Worm (Caenorhabditis elegans) whole organism, mixed stage, embryonic: ENCODE measurements around the gene B0035.18.

Experiments used
- M03D4.4 ChIP-seq: sonication (generic microtip); optimal IDR thresholded peaks from 2 replicates; lab custom pipeline; 2017; ENCODE audit warnings: mild to moderate bottlenecking, missing genetic modification characterization, missing compliant biosample characterization
- bed-3 ChIP-seq: fragments of 200-800 bp; sonication (Bioruptor generic); optimal IDR thresholded peaks from 3 replicates; lab custom pipeline; 2018; ENCODE audit warnings: mild to moderate bottlenecking, missing genetic modification characterization, moderate library complexity, missing compliant biosample characterization
- blmp-1 ChIP-seq: fragments of 150-350 bp; optimal IDR thresholded peaks from 2 replicates; lab custom pipeline; 2014; ENCODE audit warnings: missing biosample characterization, missing genetic modification characterization
- ceh-43 ChIP-seq: fragments of 200-800 bp; sonication (Bioruptor generic); optimal IDR thresholded peaks from 2 replicates; lab custom pipeline; 2018; ENCODE audit warnings: mild to moderate bottlenecking, missing genetic modification characterization, moderate library complexity, missing compliant biosample characterization
- ceh-83 ChIP-seq: fragments of 200-800 bp; sonication (Bioruptor generic); optimal IDR thresholded peaks from 2 replicates; lab custom pipeline; 2018; ENCODE audit warnings: mild to moderate bottlenecking, missing genetic modification characterization, missing compliant biosample characterization
- ces-1 ChIP-seq: fragments of 150-350 bp; optimal IDR thresholded peaks from 2 replicates; lab custom pipeline; 2014; ENCODE audit warnings: missing biosample characterization, missing genetic modification reagents, missing genetic modification characterization
- cnd-1 ChIP-seq: fragments of 200-800 bp; sonication (Bioruptor generic); optimal IDR thresholded peaks from 2 replicates; lab custom pipeline; 2018; ENCODE audit warnings: mild to moderate bottlenecking, missing genetic modification characterization, missing compliant biosample characterization
- drap-1 ChIP-seq: fragments of 200-800 bp; sonication (Bioruptor generic); optimal IDR thresholded peaks from 3 replicates; lab custom pipeline; 2018; ENCODE audit warnings: mild to moderate bottlenecking, missing genetic modification characterization, missing compliant biosample characterization
- elt-1 ChIP-seq: sonication (generic microtip); optimal IDR thresholded peaks from 2 replicates; lab custom pipeline; 2017; ENCODE audit warnings: missing genetic modification characterization, mild to moderate bottlenecking, missing compliant biosample characterization, antibody characterized with exemption, moderate library complexity, borderline replicate concordance; ENCODE audit not compliant: insufficient read depth
- elt-3 ChIP-seq: fragments of 150-350 bp; optimal IDR thresholded peaks from 2 replicates; lab custom pipeline; 2014; ENCODE audit warnings: missing biosample characterization, missing genetic modification characterization
- flh-1 ChIP-seq: fragments of 200-800 bp; sonication (Bioruptor generic); optimal IDR thresholded peaks from 2 replicates; lab custom pipeline; 2018; ENCODE audit warnings: mild to moderate bottlenecking, missing genetic modification characterization, moderate library complexity, missing compliant biosample characterization
- ham-2 ChIP-seq: fragments of 200-800 bp; sonication (Bioruptor generic); optimal IDR thresholded peaks from 2 replicates; lab custom pipeline; 2018; ENCODE audit warnings: mild to moderate bottlenecking, missing genetic modification characterization, missing compliant biosample characterization
- hlh-1 ChIP-seq: fragments of 150-350 bp; optimal IDR thresholded peaks from 2 replicates; lab custom pipeline; 2014; ENCODE audit warnings: missing biosample characterization, missing genetic modification reagents, missing genetic modification characterization
- lin-13 ChIP-seq: fragments of 150-350 bp; optimal IDR thresholded peaks from 2 replicates; lab custom pipeline; 2014; ENCODE audit warnings: missing biosample characterization, missing genetic modification characterization
- lin-32 ChIP-seq: fragments of 200-800 bp; sonication (Bioruptor generic); optimal IDR thresholded peaks from 2 replicates; lab custom pipeline; 2018; ENCODE audit warnings: mild to moderate bottlenecking, missing genetic modification characterization, missing compliant biosample characterization
- lsy-2 ChIP-seq: fragments of 150-350 bp; optimal IDR thresholded peaks from 2 replicates; lab custom pipeline; 2014; ENCODE audit warnings: missing biosample characterization, missing genetic modification characterization
- mab-5 ChIP-seq: fragments of 150-350 bp; optimal IDR thresholded peaks from 2 replicates; lab custom pipeline; 2014; ENCODE audit warnings: missing biosample characterization, missing genetic modification characterization
- mep-1 ChIP-seq: fragments of 150-350 bp; optimal IDR thresholded peaks from 2 replicates; lab custom pipeline; 2017; ENCODE audit warnings: missing biosample characterization, missing genetic modification reagents, missing genetic modification characterization, inconsistent platforms
- mls-2 ChIP-seq: sonication (generic microtip); optimal IDR thresholded peaks from 2 replicates; lab custom pipeline; 2016; ENCODE audit warnings: mild to moderate bottlenecking, missing genetic modification characterization, moderate library complexity, missing compliant biosample characterization
- nhr-12 ChIP-seq: fragments of 150-350 bp; optimal IDR thresholded peaks from 2 replicates; lab custom pipeline; 2014; ENCODE audit warnings: missing biosample characterization, missing genetic modification characterization
- nhr-2 ChIP-seq: fragments of 150-350 bp; optimal IDR thresholded peaks from 2 replicates; lab custom pipeline; 2014; ENCODE audit warnings: missing biosample characterization, missing genetic modification characterization
- nhr-237 ChIP-seq: fragments of 150-350 bp; optimal IDR thresholded peaks from 2 replicates; lab custom pipeline; 2014; ENCODE audit warnings: missing biosample characterization, missing genetic modification characterization
- nhr-28 ChIP-seq: fragments of 150-350 bp; optimal IDR thresholded peaks from 2 replicates; lab custom pipeline; 2014; ENCODE audit warnings: missing biosample characterization, missing genetic modification characterization
- nhr-76 ChIP-seq: sonication (generic microtip); optimal IDR thresholded peaks from 2 replicates; lab custom pipeline; 2017; ENCODE audit warnings: missing biosample characterization, missing genetic modification characterization
- pha-4 ChIP-seq: fragments of 150-350 bp; optimal IDR thresholded peaks from 2 replicates; lab custom pipeline; 2018; ENCODE audit warnings: missing biosample characterization, missing genetic modification reagents, missing genetic modification characterization
- sem-2 ChIP-seq: fragments of 200-800 bp; sonication (Bioruptor generic); optimal IDR thresholded peaks from 2 replicates; lab custom pipeline; 2018; ENCODE audit warnings: mild to moderate bottlenecking, missing genetic modification characterization, missing compliant biosample characterization
- snpc-4 ChIP-seq: fragments of 150-350 bp; optimal IDR thresholded peaks from 2 replicates; lab custom pipeline; 2014; ENCODE audit warnings: missing biosample characterization, missing genetic modification characterization
- sptf-1 ChIP-seq: sonication (generic microtip); optimal IDR thresholded peaks from 2 replicates; lab custom pipeline; 2017; ENCODE audit warnings: mild to moderate bottlenecking, missing genetic modification characterization, moderate library complexity, missing compliant biosample characterization
- tbx-8 ChIP-seq: fragments of 200-800 bp; sonication (Bioruptor generic); optimal IDR thresholded peaks from 2 replicates; lab custom pipeline; 2018; ENCODE audit warnings: mild to moderate bottlenecking, missing genetic modification characterization, moderate library complexity, missing compliant biosample characterization
- unc-120 ChIP-seq: sonication (generic microtip); optimal IDR thresholded peaks from 2 replicates; lab custom pipeline; 2017; ENCODE audit warnings: missing genetic modification characterization, missing compliant biosample characterization; ENCODE audit not compliant: poor library complexity, severe bottlenecking
- unc-39 ChIP-seq: fragments of 150-350 bp; optimal IDR thresholded peaks from 2 replicates; lab custom pipeline; 2014; ENCODE audit warnings: missing biosample characterization, missing genetic modification characterization
- unc-62 ChIP-seq: fragments of 150-350 bp; optimal IDR thresholded peaks from 2 replicates; lab custom pipeline; 2014; ENCODE audit warnings: missing biosample characterization, missing genetic modification reagents, missing genetic modification characterization
- zip-8 ChIP-seq: fragments of 150-350 bp; optimal IDR thresholded peaks from 2 replicates; lab custom pipeline; 2014; ENCODE audit warnings: missing biosample characterization, missing genetic modification characterization
- ztf-11 ChIP-seq: fragments of 150-350 bp; optimal IDR thresholded peaks from 2 replicates; lab custom pipeline; 2014; ENCODE audit warnings: missing biosample characterization, missing genetic modification characterization

Gene B0035.18

DNA sequence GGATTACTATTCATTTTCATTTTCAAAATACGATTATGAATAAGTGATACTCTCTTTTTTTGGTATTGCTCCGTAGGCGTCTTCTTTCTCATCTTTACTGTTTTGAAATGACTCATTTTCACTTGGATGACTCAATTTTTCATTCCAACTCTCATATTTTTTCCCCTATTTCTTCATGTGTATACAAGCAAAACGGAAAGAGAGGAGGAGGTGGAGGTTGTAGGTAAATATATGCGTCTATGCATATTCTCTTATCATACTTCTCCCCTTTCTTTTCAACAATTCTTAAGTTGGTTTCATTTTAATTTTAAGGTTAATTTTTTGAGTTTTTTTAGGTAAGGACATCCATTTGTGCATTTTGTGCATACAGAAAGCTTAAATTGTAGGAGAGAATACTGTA lies 34.0 kb upstream of the B0035.18 start:
- no peak for TF ChIP-seq zip-8 (tag; lab: Kevin White, UChicago)
- no peak for TF ChIP-seq tbx-8 (GFP tag; lab: Kevin White, UChicago)
- TF ChIP-seq pha-4, result no peak
- no peak for TF ChIP-seq blmp-1

DNA sequence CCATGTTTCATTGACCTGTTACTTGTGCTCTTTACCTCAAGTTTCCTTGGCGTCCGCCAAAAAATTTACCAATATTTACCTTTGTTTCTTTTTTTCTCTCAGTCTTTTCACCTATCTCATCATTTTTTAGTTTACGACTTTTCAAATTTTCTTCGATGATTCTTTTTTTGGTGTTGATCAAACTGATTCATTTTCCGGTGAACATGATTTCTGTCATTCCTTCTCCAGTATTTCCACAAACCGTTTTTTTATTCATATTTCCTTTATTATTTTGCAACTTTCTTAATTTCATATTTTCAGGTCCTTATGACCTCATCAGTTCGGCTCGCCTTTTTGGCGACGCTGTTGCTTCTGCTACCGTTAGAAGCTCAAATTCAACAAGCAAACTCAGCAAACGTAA lies 32.6 kb upstream of the B0035.18 start, which contains the start of gene F54D1.6:
TSS of gene F54D1.6 (plus strand) at position 301 of the 400 bp plus-strand sequence.
- TF ChIP-seq sem-2 (GFP tag; lab: Kevin White, UChicago), result no peak
- no peak for TF ChIP-seq nhr-76 (tag; lab: Kevin White, UChicago)
- TF ChIP-seq nhr-2 (tag; lab: Kevin White, UChicago), result no peak
- no peak for TF ChIP-seq elt-1
- no peak for TF ChIP-seq blmp-1
- no peak for TF ChIP-seq lin-13 (tag; lab: Kevin White, UChicago)
- no peak for TF ChIP-seq ces-1 (GFP tag; lab: Kevin White, UChicago)
- no peak for TF ChIP-seq mep-1
- no peak for TF ChIP-seq bed-3 (GFP tag; lab: Kevin White, UChicago)
- no peak for TF ChIP-seq sptf-1 (tag; lab: Kevin White, UChicago)
- no peak for TF ChIP-seq unc-62 (GFP tag; lab: Kevin White, UChicago)
- TF ChIP-seq tbx-8 (GFP tag; lab: Kevin White, UChicago), result no peak
- TF ChIP-seq ham-2 (GFP tag; lab: Kevin White, UChicago), result no peak
- TF ChIP-seq lsy-2 (tag; lab: Kevin White, UChicago), result no peak
- TF ChIP-seq nhr-28 (tag; lab: Kevin White, UChicago), result no peak
- no peak for TF ChIP-seq pha-4
- TF ChIP-seq lin-32 (GFP tag; lab: Kevin White, UChicago), result no peak
- TF ChIP-seq mls-2 (tag; lab: Kevin White, UChicago), result no peak

DNA sequence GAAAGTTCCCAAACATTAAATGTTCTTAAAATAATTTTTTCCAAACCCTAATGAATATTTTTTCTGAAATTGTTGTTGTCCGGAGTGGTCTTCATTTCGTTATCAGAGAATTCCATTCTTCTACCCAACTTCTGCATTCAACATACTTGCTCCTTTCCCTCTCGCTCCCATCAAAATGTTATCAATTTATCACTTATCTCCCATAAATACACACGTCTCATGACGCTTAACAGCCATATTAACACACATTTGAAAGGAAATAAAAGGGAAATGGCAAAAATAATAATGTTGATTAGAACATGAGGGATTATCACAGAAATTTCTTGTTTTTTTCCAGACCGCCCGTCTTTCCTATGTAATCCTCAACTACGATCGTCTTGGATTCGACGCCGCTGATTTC lies 31.1 kb upstream of the B0035.18 start:
- no peak for TF ChIP-seq drap-1 (GFP tag; lab: Kevin White, UChicago)
- no peak for TF ChIP-seq mep-1
- no peak for TF ChIP-seq unc-62 (GFP tag; lab: Kevin White, UChicago)
- no peak for TF ChIP-seq zip-8 (tag; lab: Kevin White, UChicago)
- no peak for TF ChIP-seq unc-39
- TF ChIP-seq sptf-1 (tag; lab: Kevin White, UChicago), result no peak
- no peak for TF ChIP-seq nhr-28 (tag; lab: Kevin White, UChicago)

DNA sequence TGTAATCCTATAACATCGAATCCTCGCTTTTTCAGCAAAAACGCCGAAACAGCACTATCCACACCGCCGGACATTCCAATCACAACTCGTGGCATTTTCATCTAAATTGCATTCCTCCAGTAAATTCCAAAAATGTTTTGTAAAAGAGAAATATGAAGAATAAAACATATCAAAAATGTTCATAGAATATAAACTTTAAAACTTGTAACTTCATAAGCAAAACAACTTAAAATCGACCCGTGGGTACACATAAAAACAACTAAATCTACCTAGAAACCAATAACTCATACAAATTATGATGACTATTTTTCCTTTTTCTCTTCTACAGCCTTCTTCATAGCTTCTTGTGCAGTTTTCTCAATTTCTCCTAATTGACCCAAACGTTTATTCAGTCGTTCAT lies 23.3 kb upstream of the B0035.18 start, which contains the start of gene mttu-1:
TSS of gene mttu-1 (minus strand) at position 101 of the 400 bp plus-strand sequence.
- TF ChIP-seq blmp-1, result no peak
- no peak for TF ChIP-seq unc-120 (tag; lab: Kevin White, UChicago)
- TF ChIP-seq lin-32 (GFP tag; lab: Kevin White, UChicago), result no peak
- TF ChIP-seq mls-2 (tag; lab: Kevin White, UChicago), result no peak
- no peak for TF ChIP-seq elt-3 (tag; lab: Kevin White, UChicago)
- no peak for TF ChIP-seq hlh-1 (tag; lab: Kevin White, UChicago)
- no peak for TF ChIP-seq flh-1 (GFP tag; lab: Kevin White, UChicago)
- TF ChIP-seq lsy-2 (tag; lab: Kevin White, UChicago), result no peak
- TF ChIP-seq tbx-8 (GFP tag; lab: Kevin White, UChicago), result no peak
- no peak for TF ChIP-seq snpc-4 (tag; lab: Kevin White, UChicago)
- TF ChIP-seq drap-1 (GFP tag; lab: Kevin White, UChicago), result no peak
- no peak for TF ChIP-seq ham-2 (GFP tag; lab: Kevin White, UChicago)
- TF ChIP-seq nhr-76 (tag; lab: Kevin White, UChicago), result no peak
- TF ChIP-seq nhr-12 (tag; lab: Kevin White, UChicago), result no peak
- TF ChIP-seq mab-5 (tag; lab: Kevin White, UChicago), result no peak
- no peak for TF ChIP-seq M03D4.4 (tag; lab: Kevin White, UChicago)
- no peak for TF ChIP-seq lin-13 (tag; lab: Kevin White, UChicago)
- no peak for TF ChIP-seq sptf-1 (tag; lab: Kevin White, UChicago)
- TF ChIP-seq, all 35 proteins: peak for 0

DNA sequence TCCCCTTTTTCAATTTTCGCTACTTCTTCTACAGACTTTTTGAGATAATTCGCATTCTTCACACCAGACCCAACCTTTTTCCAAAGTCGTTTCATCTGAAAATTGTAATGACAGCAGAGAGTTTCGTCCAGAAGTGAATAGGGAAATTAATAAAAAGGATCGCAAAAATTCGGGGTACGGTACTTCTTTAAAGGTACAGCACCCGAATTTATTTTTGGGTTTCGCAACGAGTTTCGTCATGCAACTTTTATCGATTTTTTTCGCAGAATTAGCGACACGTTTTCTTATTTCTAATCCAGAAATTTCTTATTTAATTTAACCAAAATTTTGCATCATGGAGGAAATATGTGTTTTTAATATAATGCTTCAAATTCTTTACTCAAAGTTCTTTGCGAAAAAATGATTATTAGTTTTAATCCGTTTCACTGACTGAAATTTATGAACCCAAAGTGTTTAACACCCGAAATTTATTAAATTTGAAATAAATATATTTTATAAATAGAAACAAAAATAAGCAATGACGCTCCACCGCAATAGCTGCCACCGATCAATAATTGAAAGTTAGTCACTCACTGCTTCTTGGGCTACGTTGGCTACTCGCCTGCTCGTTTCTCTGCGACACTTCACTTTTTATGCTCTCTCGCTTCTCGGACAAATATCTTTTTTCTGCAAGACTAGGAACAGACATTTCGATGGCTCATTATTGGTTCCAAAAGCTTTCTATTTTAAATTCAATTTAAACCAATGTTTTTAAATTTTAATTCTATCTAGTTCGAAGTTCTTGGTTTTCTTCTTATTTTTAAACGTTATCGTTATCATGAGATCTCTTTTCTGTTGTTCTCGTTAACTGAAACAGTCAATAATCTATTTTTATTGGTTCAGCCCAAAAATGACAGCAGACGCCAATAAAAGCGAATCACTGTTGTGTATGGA lies 21.7 kb upstream of the B0035.18 start, which contains the start of the genes B0035.15 and dnj-1:
TSS of gene B0035.15 (minus strand) at position 99 of the 933 bp plus-strand sequence.
TSS of gene dnj-1 (plus strand) at position 883 of the 933 bp plus-strand sequence.
- TF ChIP-seq blmp-1 (peak; percentile 6), drap-1 (GFP tag; lab: Kevin White, UChicago) (no peak), cnd-1 (tag; lab: Kevin White, UChicago) (no peak), M03D4.4 (tag; lab: Kevin White, UChicago) (no peak), ceh-43 (GFP tag; lab: Kevin White, UChicago) (no peak), hlh-1 (tag; lab: Kevin White, UChicago) (no peak), nhr-237 (no peak), nhr-12 (tag; lab: Kevin White, UChicago) (no peak), sem-2 (GFP tag; lab: Kevin White, UChicago) (no peak), bed-3 (GFP tag; lab: Kevin White, UChicago) (no peak), zip-8 (tag; lab: Kevin White, UChicago) (no peak), flh-1 (GFP tag; lab: Kevin White, UChicago) (no peak), nhr-76 (tag; lab: Kevin White, UChicago) (no peak), lsy-2 (tag; lab: Kevin White, UChicago) (peak; percentile 11), nhr-2 (tag; lab: Kevin White, UChicago) (no peak), ceh-83 (no peak), snpc-4 (tag; lab: Kevin White, UChicago) (no peak), tbx-8 (GFP tag; lab: Kevin White, UChicago) (no peak), elt-1 (no peak), unc-39 (no peak), lin-32 (GFP tag; lab: Kevin White, UChicago) (no peak), sptf-1 (tag; lab: Kevin White, UChicago) (no peak), lin-13 (tag; lab: Kevin White, UChicago) (no peak), pha-4 (no peak), ztf-11 (tag; lab: Kevin White, UChicago) (no peak), elt-3 (tag; lab: Kevin White, UChicago) (no peak), unc-120 (tag; lab: Kevin White, UChicago) (no peak)
